Worm (Caenorhabditis elegans) whole organism, young adult: ENCODE results near the gene dph-5.

Experiments used
- B0261.1 ChIP-seq: sonication (generic microtip); optimal IDR thresholded peaks from 2 replicates; lab custom pipeline; 2016; ENCODE audit warnings: mild to moderate bottlenecking, missing genetic modification characterization, moderate library complexity, missing compliant biosample characterization
- C17E4.6 ChIP-seq: fragments of 200-800 bp; sonication (Bioruptor generic); IDR thresholded peaks from 2 replicates; pipeline ENCODE4 v1.3.6; 2022; ENCODE audit warnings: missing genetic modification reagents, missing genetic modification characterization, missing compliant biosample characterization
- F10E7.11 ChIP-seq: sonication (generic microtip); optimal IDR thresholded peaks from 2 replicates; lab custom pipeline; 2017; ENCODE audit warnings: mild to moderate bottlenecking, missing genetic modification characterization, moderate library complexity, missing compliant biosample characterization
- F23B12.7 ChIP-seq: sonication (generic microtip); optimal IDR thresholded peaks from 2 replicates; lab custom pipeline; 2017; ENCODE audit warnings: missing genetic modification characterization, mild to moderate bottlenecking, missing compliant biosample characterization, antibody characterized with exemption, moderate library complexity; ENCODE audit not compliant: insufficient read depth
- F37B4.10 ChIP-seq: fragments of 200-800 bp; sonication (Bioruptor generic); IDR thresholded peaks from 2 replicates; pipeline ENCODE4 v1.3.6; 2022; ENCODE audit warnings: missing genetic modification characterization, missing compliant biosample characterization
- F39B2.1 ChIP-seq: fragments of 200-800 bp; sonication (Bioruptor generic); IDR thresholded peaks from 2 replicates; pipeline ENCODE4 v1.3.6; 2022; ENCODE audit warnings: missing genetic modification reagents, missing genetic modification characterization, missing compliant biosample characterization
- F49E8.2 ChIP-seq: sonication (generic microtip); optimal IDR thresholded peaks from 3 replicates; lab custom pipeline; 2017; ENCODE audit warnings: missing genetic modification characterization, mild to moderate bottlenecking, missing compliant biosample characterization, antibody characterized with exemption, moderate library complexity; ENCODE audit not compliant: insufficient read depth
- F52B5.7 ChIP-seq: sonication (generic microtip); optimal IDR thresholded peaks from 2 replicates; lab custom pipeline; 2016; ENCODE audit warnings: mild to moderate bottlenecking, missing genetic modification characterization, missing compliant biosample characterization
- F55B11.4 ChIP-seq: sonication (generic microtip); optimal IDR thresholded peaks from 2 replicates; lab custom pipeline; 2016; ENCODE audit warnings: missing compliant biosample characterization, missing genetic modification characterization, borderline replicate concordance; ENCODE audit not compliant: insufficient read depth
- Y53F4B.3 ChIP-seq: fragments of 200-800 bp; sonication (Bioruptor generic); IDR thresholded peaks from 2 replicates; pipeline ENCODE4 v1.3.6; 2022; ENCODE audit warnings: missing genetic modification reagents, missing genetic modification characterization, missing compliant biosample characterization
- Y53G8AR.9 ChIP-seq: fragments of 200-800 bp; sonication (Bioruptor generic); conservative IDR thresholded peaks from 2 replicates; pipeline ENCODE4 v1.3.6; 2022; ENCODE audit warnings: missing genetic modification reagents, missing genetic modification characterization, missing compliant biosample characterization
- Y56A3A.18 ChIP-seq: fragments of 200-800 bp; sonication (Bioruptor generic); IDR thresholded peaks from 2 replicates; pipeline ENCODE4 v1.3.6; 2022; ENCODE audit warnings: missing genetic modification reagents, missing genetic modification characterization, missing compliant biosample characterization
- Y67H2A.10 ChIP-seq: fragments of 200-800 bp; sonication (Bioruptor generic); conservative IDR thresholded peaks from 2 replicates; pipeline ENCODE4 v1.3.6; 2022; ENCODE audit warnings: missing genetic modification reagents, missing genetic modification characterization, missing compliant biosample characterization
- Y95B8A.8 ChIP-seq: fragments of 200-800 bp; sonication (Bioruptor generic); IDR thresholded peaks from 2 replicates; pipeline ENCODE4 v1.3.6; 2022; ENCODE audit warnings: missing genetic modification reagents, missing genetic modification characterization, missing compliant biosample characterization
- attf-3 ChIP-seq: fragments of 200-800 bp; sonication (Bioruptor generic); conservative IDR thresholded peaks from 2 replicates; pipeline ENCODE4 v1.3.6; 2022; ENCODE audit warnings: missing genetic modification reagents, missing genetic modification characterization, missing compliant biosample characterization
- attf-5 ChIP-seq: fragments of 200-800 bp; sonication (Bioruptor generic); optimal IDR thresholded peaks from 2 replicates; lab custom pipeline; 2018; ENCODE audit warnings: mild to moderate bottlenecking, missing genetic modification characterization, missing compliant biosample characterization
- bed-1 ChIP-seq: fragments of 200-800 bp; sonication (Bioruptor generic); IDR thresholded peaks from 2 replicates; pipeline ENCODE4 v1.3.6; 2022; ENCODE audit warnings: missing genetic modification reagents, missing genetic modification characterization, missing compliant biosample characterization
- ceh-27 ChIP-seq: fragments of 200-800 bp; sonication (Bioruptor generic); optimal IDR thresholded peaks from 2 replicates; lab custom pipeline; 2018; ENCODE audit warnings: mild to moderate bottlenecking, missing genetic modification characterization, moderate library complexity, missing compliant biosample characterization
- ceh-79 ChIP-seq: sonication (generic microtip); optimal IDR thresholded peaks from 2 replicates; lab custom pipeline; 2017; ENCODE audit warnings: mild to moderate bottlenecking, missing genetic modification characterization, missing compliant biosample characterization
- ceh-91 ChIP-seq: fragments of 200-800 bp; sonication (Bioruptor generic); IDR thresholded peaks from 2 replicates; pipeline ENCODE4 v1.3.6; 2022; ENCODE audit warnings: missing genetic modification reagents, missing genetic modification characterization, missing compliant biosample characterization
- egrh-3 ChIP-seq: fragments of 200-800 bp; sonication (Bioruptor generic); IDR thresholded peaks from 2 replicates; pipeline ENCODE4 v1.3.6; 2022; ENCODE audit warnings: missing genetic modification reagents, missing genetic modification characterization, missing compliant biosample characterization
- ekl-4 ChIP-seq: fragments of 200-800 bp; sonication (Bioruptor generic); IDR thresholded peaks from 2 replicates; pipeline ENCODE4 v1.3.6; 2022; ENCODE audit warnings: missing genetic modification reagents, missing genetic modification characterization, missing compliant biosample characterization
- gei-17 ChIP-seq: fragments of 200-800 bp; sonication (Bioruptor generic); optimal IDR thresholded peaks from 2 replicates; lab custom pipeline; 2018; ENCODE audit warnings: mild to moderate bottlenecking, missing genetic modification characterization, missing compliant biosample characterization
- him-1 ChIP-seq: sonication (generic microtip); optimal IDR thresholded peaks from 2 replicates; lab custom pipeline; 2016; ENCODE audit warnings: missing genotype, missing genetic modification reagents, missing genetic modification characterization, missing compliant biosample characterization
- hlh-12 ChIP-seq: sonication (generic microtip); optimal IDR thresholded peaks from 2 replicates; lab custom pipeline; 2016; ENCODE audit warnings: missing genetic modification characterization, missing compliant biosample characterization
- hmg-1.2 ChIP-seq: fragments of 200-800 bp; sonication (Bioruptor generic); IDR thresholded peaks from 2 replicates; pipeline ENCODE4 v1.3.6; 2022; ENCODE audit warnings: missing genetic modification reagents, missing genetic modification characterization, missing compliant biosample characterization
- let-526 ChIP-seq: fragments of 200-800 bp; sonication (Bioruptor generic); IDR thresholded peaks from 2 replicates; pipeline ENCODE4 v1.3.6; 2022; ENCODE audit warnings: missing genetic modification reagents, missing genetic modification characterization, missing compliant biosample characterization
- let-607 ChIP-seq, 2 experiments: fragments of 200-800 bp in 1 of 2; sonication (Bioruptor generic) in 1 of 2; sonication (generic microtip) in 1 of 2; optimal IDR thresholded peaks; 2 replicates each; lab custom pipeline; 2016 to 2018; ENCODE audit warnings: mild to moderate bottlenecking in 2 of 2, missing compliant biosample characterization in 2 of 2, missing genetic modification characterization in 2 of 2, moderate library complexity in 2 of 2, missing genotype in 1 of 2
- lin-35 ChIP-seq, 3 experiments: fragments of 150-350 bp in 2 of 3; sonication (generic microtip) in 1 of 3; optimal IDR thresholded peaks; 2 replicates each; lab custom pipeline; 2014 to 2018; ENCODE audit warnings: missing biosample characterization in 3 of 3, missing genetic modification characterization in 3 of 3, missing genetic modification reagents in 3 of 3
- lin-40 ChIP-seq: sonication (generic microtip); optimal IDR thresholded peaks from 2 replicates; lab custom pipeline; 2016; ENCODE audit warnings: missing genetic modification characterization, mild to moderate bottlenecking, missing compliant biosample characterization, missing genotype, missing genetic modification reagents
- lin-54 ChIP-seq: fragments of 200-800 bp; sonication (Bioruptor generic); optimal IDR thresholded peaks from 2 replicates; lab custom pipeline; 2018; ENCODE audit warnings: mild to moderate bottlenecking, missing genetic modification characterization, missing compliant biosample characterization
- madf-6 ChIP-seq: fragments of 200-800 bp; sonication (Bioruptor generic); IDR thresholded peaks from 2 replicates; pipeline ENCODE4 v1.3.6; 2022; ENCODE audit warnings: missing genetic modification reagents, missing genetic modification characterization, missing compliant biosample characterization
- mcd-1 ChIP-seq: fragments of 200-800 bp; sonication (Bioruptor generic); IDR thresholded peaks from 2 replicates; pipeline ENCODE4 v1.3.6; 2022; ENCODE audit warnings: missing genetic modification reagents, missing genetic modification characterization, missing compliant biosample characterization
- mel-28 ChIP-seq: sonication (generic microtip); optimal IDR thresholded peaks from 2 replicates; lab custom pipeline; 2016; ENCODE audit warnings: borderline replicate concordance, mild to moderate bottlenecking, missing genetic modification characterization, missing compliant biosample characterization
- nfyb-1 ChIP-seq: fragments of 200-800 bp; sonication (Bioruptor generic); IDR thresholded peaks from 2 replicates; pipeline ENCODE4 v1.3.6; 2022; ENCODE audit warnings: missing genetic modification reagents, missing genetic modification characterization, missing compliant biosample characterization
- pha-4 ChIP-seq: fragments of 150-350 bp; sonication (generic microtip); optimal IDR thresholded peaks from 2 replicates; lab custom pipeline; 2014; ENCODE audit warnings: missing biosample characterization, missing genetic modification reagents, missing genetic modification characterization
- rpc-1 ChIP-seq, 2 experiments: fragments of 150-350 bp in 1 of 2; sonication (generic microtip) in 1 of 2; optimal IDR thresholded peaks; 2 replicates each; lab custom pipeline; 2014 to 2018; ENCODE audit warnings: missing biosample characterization in 1 of 2, missing genetic modification characterization in 1 of 2, missing genetic modification reagents in 1 of 2, missing genotype in 1 of 2
- sea-2 ChIP-seq: fragments of 200-800 bp; sonication (Bioruptor generic); IDR thresholded peaks from 2 replicates; pipeline ENCODE4 v1.3.6; 2022; ENCODE audit warnings: missing genetic modification characterization, missing compliant biosample characterization
- snpc-3.4 ChIP-seq: sonication (generic microtip); optimal IDR thresholded peaks from 2 replicates; lab custom pipeline; 2017; ENCODE audit warnings: missing genetic modification characterization, mild to moderate bottlenecking, missing compliant biosample characterization, antibody characterized with exemption, moderate library complexity, missing genotype, missing genetic modification reagents
- tlf-1 ChIP-seq: fragments of 200-800 bp; sonication (Bioruptor generic); optimal IDR thresholded peaks from 2 replicates; lab custom pipeline; 2018; ENCODE audit warnings: mild to moderate bottlenecking, missing genetic modification characterization, missing compliant biosample characterization
- unc-130 ChIP-seq: sonication (generic microtip); optimal IDR thresholded peaks from 2 replicates; lab custom pipeline; 2016; ENCODE audit warnings: missing genetic modification reagents, missing genetic modification characterization, missing compliant biosample characterization
- ztf-25 ChIP-seq: fragments of 200-800 bp; sonication (Bioruptor generic); IDR thresholded peaks from 2 replicates; pipeline ENCODE4 v1.3.6; 2022; ENCODE audit warnings: missing genetic modification reagents, missing genetic modification characterization, missing compliant biosample characterization
- ztf-26 ChIP-seq: sonication (generic microtip); optimal IDR thresholded peaks from 2 replicates; lab custom pipeline; 2017; ENCODE audit warnings: missing genetic modification characterization, missing compliant biosample characterization
- ztf-28 ChIP-seq: fragments of 200-800 bp; sonication (Bioruptor generic); IDR thresholded peaks from 2 replicates; pipeline ENCODE4 v1.3.6; 2022; ENCODE audit warnings: missing genetic modification reagents, missing genetic modification characterization, missing compliant biosample characterization
- ztf-3 ChIP-seq: fragments of 200-800 bp; sonication (Bioruptor generic); optimal IDR thresholded peaks from 2 replicates; lab custom pipeline; 2018; ENCODE audit warnings: mild to moderate bottlenecking, missing genetic modification characterization, missing compliant biosample characterization
- ztf-6 ChIP-seq: fragments of 200-800 bp; sonication (Bioruptor generic); IDR thresholded peaks from 2 replicates; pipeline ENCODE4 v1.3.6; 2022; ENCODE audit warnings: missing genetic modification reagents, missing genetic modification characterization, missing compliant biosample characterization

dph-5 gene

ce11 chrII:11333846-11334638 is 15.9 kb upstream of the dph-5 start (continued):
- TF ChIP-seq F39B2.1 (GFP tag; lab: Robert Waterston, UW) (no peak), lin-35 (GFP tag; optimal IDR thresholded peaks at IDR 0.05; lab: Kevin White, UChicago) (no peak), ztf-26 (tag; lab: Kevin White, UChicago) (peak; percentile 26), Y53G8AR.9 (GFP tag; lab: Robert Waterston, UW) (no peak), C17E4.6 (GFP tag; lab: Robert Waterston, UW) (no peak), hmg-1.2 (GFP tag; lab: Robert Waterston, UW) (peak; percentile 22), pha-4 (no peak), let-607 (tag; optimal IDR thresholded peaks at IDR 0.05; lab: Kevin White, UChicago) (peak in 1 of 2 experiments; percentile 33), lin-54 (GFP tag; lab: Kevin White, UChicago) (no peak), gei-17 (GFP tag; lab: Kevin White, UChicago) (no peak), let-526 (no peak), ceh-27 (GFP tag; lab: Kevin White, UChicago) (no peak), hlh-12 (tag; lab: Kevin White, UChicago) (no peak), madf-6 (GFP tag; lab: Robert Waterston, UW) (peak; percentile 72), bed-1 (GFP tag; lab: Robert Waterston, UW) (0 out of 2 replicates have a peak, but pooled peaks have one; percentile 5), ekl-4 (peak; percentile 34; the same call in 1 of the 2 replicates), Y67H2A.10 (GFP tag; lab: Robert Waterston, UW) (no peak), ceh-91 (GFP tag; lab: Robert Waterston, UW) (no peak), lin-40 (tag; lab: Kevin White, UChicago) (peak; percentile 7), snpc-3.4 (tag; lab: Kevin White, UChicago) (peak; percentile 9), Y95B8A.8 (GFP tag; lab: Robert Waterston, UW) (no peak), attf-5 (GFP tag; lab: Kevin White, UChicago) (peak; percentile 9), ceh-79 (tag; lab: Kevin White, UChicago) (no peak), F49E8.2 (no peak), ztf-3 (GFP tag; lab: Kevin White, UChicago) (no peak), Y56A3A.18 (GFP tag; lab: Robert Waterston, UW) (no peak), F37B4.10 (no peak), unc-130 (GFP tag; lab: Kevin White, UChicago) (no peak), ztf-6 (GFP tag; lab: Robert Waterston, UW) (no peak), F52B5.7 (tag; lab: Kevin White, UChicago) (no peak), tlf-1 (no peak), F10E7.11 (tag; lab: Kevin White, UChicago) (no peak), ztf-28 (no peak), F55B11.4 (no peak), B0261.1 (tag; lab: Kevin White, UChicago) (peak; percentile 74), sea-2 (GFP tag; lab: Robert Waterston, UW) (no peak), mcd-1 (GFP tag; lab: Robert Waterston, UW) (peak; percentile 32; the same call in 1 of the 2 replicates), attf-3 (GFP tag; lab: Robert Waterston, UW) (no peak), Y53F4B.3 (GFP tag; lab: Robert Waterston, UW) (no peak), F23B12.7 (tag; lab: Kevin White, UChicago) (no peak), mel-28 (tag; lab: Kevin White, UChicago) (no peak), rpc-1 (optimal IDR thresholded peaks at IDR 0.05; lab: Kevin White, UChicago) (peak; percentile 60), rpc-1 (tag; optimal IDR thresholded peaks at IDR 0.05; lab: Kevin White, UChicago) (peak; percentile 73), egrh-3 (no peak), ztf-25 (GFP tag; lab: Robert Waterston, UW) (peak; percentile 62; the same call in 1 of the 2 replicates), him-1 (no peak), nfyb-1 (GFP tag; lab: Robert Waterston, UW) (peak; percentile 57)
